Fruit fly (Drosophila melanogaster) whole organism, embryonic: Measurements from ENCODE around the gene CG14668.

Experiments
- Atf6 ChIP-seq: fragments of 200-800 bp; sonication (Bioruptor generic); IDR thresholded peaks from 2 replicates; pipeline ENCODE4 v1.3.6; 2022; ENCODE audit warnings: missing biosample characterization, missing genetic modification characterization
- CG1233 ChIP-seq: fragments of 200-800 bp; sonication (Bioruptor generic); optimal IDR thresholded peaks from 4 replicates; lab custom pipeline; 2018; ENCODE audit warnings: missing biosample characterization, mild to moderate bottlenecking, missing genetic modification characterization
- lov ChIP-seq, 2 experiments: fragments of 200-800 bp in 1 of 2; fragments of >200 bp in 1 of 2; sonication (Bioruptor generic) in 1 of 2; IDR thresholded peaks in 1 of 2; optimal IDR thresholded peaks in 1 of 2; 2 replicates in 1 of 2; 3 replicates in 1 of 2; pipeline versions ENCODE4 v1.3.6 to Lab custom; 2017 to 2022; ENCODE audit warnings: missing biosample characterization in 1 of 2, missing genetic modification characterization in 1 of 2
- org-1 ChIP-seq: fragments of 200-800 bp; sonication (Bioruptor generic); optimal IDR thresholded peaks from 2 replicates; lab custom pipeline; 2017; ENCODE audit warnings: missing biosample characterization, missing genetic modification characterization
- sna ChIP-seq: fragments of 200-800 bp; sonication (Bioruptor generic); IDR thresholded peaks from 2 replicates; pipeline ENCODE4 v1.3.6; 2022; ENCODE audit warnings: missing biosample characterization, missing genetic modification characterization; ENCODE audit not compliant: partially characterized antibody

DNA sequence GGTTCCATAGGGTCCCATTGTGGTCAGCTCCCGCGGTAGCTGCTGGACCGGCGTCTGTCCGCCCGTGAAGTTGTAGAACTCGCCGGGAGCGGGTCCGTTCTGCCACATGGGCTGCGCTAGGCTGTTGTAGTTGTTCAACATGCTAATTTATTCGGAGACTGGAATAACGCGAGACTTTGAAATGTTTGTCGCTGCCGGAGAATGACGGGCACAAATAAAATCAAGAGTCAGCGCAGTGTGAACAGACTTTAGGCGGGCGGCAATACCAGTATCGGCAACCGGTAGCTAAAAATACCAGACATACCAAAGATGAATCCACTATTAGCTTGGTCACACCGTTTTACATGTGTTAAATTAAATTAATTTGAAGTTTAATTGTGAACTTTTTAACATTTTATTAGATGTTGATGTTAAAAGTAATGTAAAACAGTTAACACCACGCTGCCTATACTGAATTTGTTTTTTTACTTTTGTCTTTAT, 29.5 kb downstream of the CG14668 start, which contains the start of gene Prosbeta7:
- TF ChIP-seq org-1 (no peak), lov (optimal IDR thresholded peaks at IDR 0.05; lab: Kevin White, UChicago) (no peak), lov (GFP tag; IDR thresholded peaks at IDR 0.05; lab: Robert Waterston, UW) (no peak), CG1233 (GFP tag; lab: Kevin White, UChicago) (no peak), sna (GFP tag; lab: Robert Waterston, UW) (peak; percentile 84), Atf6 (GFP tag; lab: Robert Waterston, UW) (no peak)
